Worm (Caenorhabditis elegans): ENCODE data around the gene W03F9.4.

Gene W03F9.4

DNA sequence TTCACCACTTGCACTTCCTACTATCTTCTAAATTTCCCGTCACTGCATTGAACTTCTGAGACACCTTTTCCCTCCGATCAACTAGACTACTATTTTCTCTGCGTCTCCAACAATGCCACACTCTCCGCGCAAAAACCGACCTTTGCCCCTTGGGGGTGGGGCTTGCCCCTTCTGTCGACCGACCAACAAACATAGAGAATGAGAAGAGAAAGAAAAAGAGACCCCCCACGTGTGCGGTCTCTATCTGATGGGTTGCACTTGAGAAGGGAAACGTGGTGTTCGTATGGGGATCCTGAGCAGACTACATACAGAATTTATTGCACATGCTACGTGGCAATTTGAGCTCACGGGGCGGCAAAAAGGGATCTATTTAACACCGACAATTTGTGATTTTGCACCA, 4.0 kb upstream of the W03F9.4 start (continued):
- TF ChIP-seq K11D2.4 (GFP tag; IDR thresholded peaks at IDR 0.05) (no peak), hrde-1 (tag; optimal IDR thresholded peaks at IDR 0.05; ENCODE audit: borderline replicate concordance) (no peak), aptf-3 (GFP tag; IDR thresholded peaks at IDR 0.05) (no peak), F37B4.10 (GFP tag; IDR thresholded peaks at IDR 0.05) (no peak), F57A8.1 (GFP tag; optimal IDR thresholded peaks at IDR 0.05) (no peak), F33H1.4 (GFP tag; IDR thresholded peaks at IDR 0.05) (no peak), B0336.3 (GFP tag; IDR thresholded peaks at IDR 0.05) (no peak), B0035.1 (tag; optimal IDR thresholded peaks at IDR 0.05) (no peak), hmg-1.2 (GFP tag; IDR thresholded peaks at IDR 0.05) (peak; percentile 78), nhr-80 (tag; optimal IDR thresholded peaks at IDR 0.05) (peak; percentile 29), chd-7 (tag; optimal IDR thresholded peaks at IDR 0.05) (no peak), madf-6 (GFP tag; IDR thresholded peaks at IDR 0.05) (0 out of 2 replicates have a peak, but pooled peaks have one; percentile 30), C06A6.2 (GFP tag; conservative IDR thresholded peaks at IDR 0.05) (no peak), madf-3 (GFP tag; IDR thresholded peaks at IDR 0.05) (no peak), B0261.1 (tag; optimal IDR thresholded peaks at IDR 0.05) (no peak)

DNA sequence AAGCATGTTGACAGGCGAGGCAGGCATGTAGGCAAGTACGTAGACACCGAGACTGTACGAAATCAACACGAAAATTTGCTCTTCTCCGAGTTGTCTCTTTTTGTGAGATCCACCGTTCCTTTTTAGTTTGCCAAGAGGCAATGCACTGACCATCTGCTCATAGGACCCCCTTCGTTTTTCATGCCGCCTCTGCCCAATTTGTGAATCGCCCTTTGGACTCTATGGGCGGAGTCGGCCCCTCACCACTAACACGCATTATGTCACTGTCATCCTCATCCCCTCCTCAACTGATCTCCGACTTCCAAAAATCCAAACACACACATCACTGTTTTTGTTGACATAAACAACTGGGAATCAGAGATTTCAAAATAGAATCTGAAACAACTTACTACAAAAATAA, 2.7 kb upstream of the W03F9.4 start:
- no peak for TF ChIP-seq F55B11.4 (tag; optimal IDR thresholded peaks at IDR 0.05; ENCODE audit: borderline replicate concordance, insufficient read depth)
- TF ChIP-seq egrh-3 (GFP tag; IDR thresholded peaks at IDR 0.05), result no peak
- TF ChIP-seq rec-8 (tag; optimal IDR thresholded peaks at IDR 0.05), result no peak
- no peak for TF ChIP-seq F57C9.4 (tag; optimal IDR thresholded peaks at IDR 0.05)
- no peak for TF ChIP-seq rpc-1 (optimal IDR thresholded peaks at IDR 0.05)
- no peak for TF ChIP-seq rpc-1 (tag; optimal IDR thresholded peaks at IDR 0.05)
- no peak for TF ChIP-seq lin-54 (GFP tag; optimal IDR thresholded peaks at IDR 0.05)
- TF ChIP-seq somi-1 (GFP tag; optimal IDR thresholded peaks at IDR 0.05), result no peak
- TF ChIP-seq B0336.3 (GFP tag; IDR thresholded peaks at IDR 0.05), result no peak
- no peak for TF ChIP-seq zfh-2 (GFP tag; conservative IDR thresholded peaks at IDR 0.05)
- TF ChIP-seq nhr-179 (tag; optimal IDR thresholded peaks at IDR 0.05), result no peak
- no peak for TF ChIP-seq Y79H2A.3 (GFP tag; conservative IDR thresholded peaks at IDR 0.05)
- TF ChIP-seq ceh-91 (GFP tag; IDR thresholded peaks at IDR 0.05), result no peak
- TF ChIP-seq cebp-2 (GFP tag; IDR thresholded peaks at IDR 0.05), result no peak
- TF ChIP-seq nfyb-1 (GFP tag; IDR thresholded peaks at IDR 0.05), result no peak
- TF ChIP-seq attf-6 (GFP tag; IDR thresholded peaks at IDR 0.05), result no peak
- TF ChIP-seq K12H6.12 (tag; optimal IDR thresholded peaks at IDR 0.05), result no peak
- TF ChIP-seq D2030.7 (GFP tag; IDR thresholded peaks at IDR 0.05), result no peak

DNA sequence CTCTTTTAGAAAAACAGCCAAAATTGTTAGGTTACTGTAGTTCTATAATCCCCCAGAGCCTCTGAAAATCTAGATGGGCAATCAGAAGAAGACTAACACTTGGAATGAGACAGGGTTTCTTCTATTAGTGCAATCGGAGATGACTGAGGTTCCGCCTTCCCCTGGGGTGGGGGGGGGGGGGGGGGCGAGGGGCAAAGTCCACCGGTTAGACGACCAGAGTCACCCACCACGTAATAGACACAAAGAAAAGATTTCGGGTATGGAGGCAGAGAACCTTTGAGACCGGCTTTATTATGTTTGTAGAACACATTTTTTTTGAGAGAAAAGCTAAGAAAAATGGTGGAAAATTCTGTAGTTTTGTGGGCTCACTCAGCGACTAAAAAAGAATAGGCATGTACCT, 968 bp upstream of the W03F9.4 start:
- no peak for TF ChIP-seq let-607 (tag; optimal IDR thresholded peaks at IDR 0.05)
- TF ChIP-seq zfh-2 (GFP tag; conservative IDR thresholded peaks at IDR 0.05), result peak; percentile 87
- peak; percentile 62; the same call in 1 of the 2 replicates for TF ChIP-seq egrh-3 (GFP tag; IDR thresholded peaks at IDR 0.05)
- no peak for TF ChIP-seq cebp-2 (GFP tag; IDR thresholded peaks at IDR 0.05)

DNA sequence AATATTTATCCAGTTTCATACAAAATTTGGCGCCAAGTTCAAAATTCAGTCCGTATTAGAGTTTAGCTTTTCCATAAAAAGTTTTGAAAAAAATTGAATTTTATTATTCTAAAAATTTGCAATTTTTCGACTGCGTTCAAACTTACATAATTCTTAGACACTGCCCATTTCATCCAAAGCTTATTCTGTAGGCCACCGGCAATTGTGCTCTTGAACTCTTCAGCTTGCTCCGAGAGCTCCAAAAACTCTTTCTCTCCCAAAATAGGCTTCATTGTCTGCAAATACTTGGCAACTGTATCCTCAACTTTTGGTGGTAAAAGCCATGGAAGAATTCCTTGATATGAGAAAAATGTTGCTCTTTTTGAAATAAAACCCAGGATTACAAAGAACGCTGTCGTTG, 1.1 kb downstream of the W03F9.4 start:
- TF ChIP-seq fkh-3 (tag; optimal IDR thresholded peaks at IDR 0.05), result no peak
- TF ChIP-seq hlh-12 (tag; optimal IDR thresholded peaks at IDR 0.05), result no peak
- TF ChIP-seq snpc-1.1 (tag; optimal IDR thresholded peaks at IDR 0.05; ENCODE audit: insufficient read depth), result no peak
- no peak for TF ChIP-seq snpc-4 (GFP tag; optimal IDR thresholded peaks at IDR 0.05)
- TF ChIP-seq snpc-4 (tag; optimal IDR thresholded peaks at IDR 0.05), result no peak
- no peak for TF ChIP-seq ceh-100 (GFP tag; IDR thresholded peaks at IDR 0.05)
- no peak for TF ChIP-seq F23B12.7 (tag; optimal IDR thresholded peaks at IDR 0.05; ENCODE audit: insufficient read depth)
- no peak for TF ChIP-seq ztf-26 (tag; optimal IDR thresholded peaks at IDR 0.05)
- TF ChIP-seq pbrm-1 (GFP tag; IDR thresholded peaks at IDR 0.05), result no peak
- TF ChIP-seq ceh-58 (GFP tag; IDR thresholded peaks at IDR 0.05), result no peak
- no peak for TF ChIP-seq cebp-1 (GFP tag; IDR thresholded peaks at IDR 0.05)
- no peak for TF ChIP-seq cebp-1 (tag; optimal IDR thresholded peaks at IDR 0.05)
- no peak for TF ChIP-seq ceh-27 (GFP tag; optimal IDR thresholded peaks at IDR 0.05)
- no peak for TF ChIP-seq F57A8.1 (GFP tag; optimal IDR thresholded peaks at IDR 0.05)
- no peak for TF ChIP-seq hrde-1 (tag; optimal IDR thresholded peaks at IDR 0.05; ENCODE audit: borderline replicate concordance)
